Fruit fly (Drosophila melanogaster): ENCODE measurements around the gene CG11698.

DNA sequence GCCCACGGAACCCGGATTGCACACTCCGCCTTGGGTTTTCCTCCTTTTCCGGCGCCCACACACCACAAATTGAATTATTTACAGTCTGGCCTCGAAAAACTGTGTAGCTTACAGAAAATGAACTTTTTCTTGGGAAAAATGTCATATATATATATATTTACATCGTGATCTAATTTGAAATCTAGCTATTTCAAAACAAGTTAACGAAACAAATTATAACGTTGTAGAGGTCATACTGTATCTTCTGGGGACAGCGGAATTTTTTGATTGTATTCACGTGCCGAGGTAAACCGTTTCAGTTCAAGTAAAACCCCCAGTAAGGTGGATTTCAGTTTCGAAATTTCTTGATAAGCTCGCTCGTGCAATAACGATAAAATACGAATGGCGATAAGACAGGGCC is 42.5 kb downstream of the CG11698 start:
- TF ChIP-seq CTCF (optimal IDR thresholded peaks at IDR 0.05) = no peak
- no peak for TF ChIP-seq CG8478 (optimal IDR thresholded peaks at IDR 0.05)
